Fruit fly (Drosophila melanogaster) ovary, adult (tissue): ENCODE results near the gene CG12483.

Source experiments
- CG17801 ChIP-seq: fragments of 200-800 bp; optimal IDR thresholded peaks from 2 replicates; lab custom pipeline; 2019; ENCODE audit warnings: missing biosample characterization, mild to moderate bottlenecking, missing genetic modification characterization, moderate library complexity; ENCODE audit not compliant: partially characterized antibody

CG12483 gene

dm6 chr3L:47635-48177 lies 50.5 kb downstream of the CG12483 start:
- TF ChIP-seq CG17801 (GFP tag; lab: Kevin White, UChicago): no peak
